Worm (Caenorhabditis elegans) whole organism, L3 larva: Measurements from ENCODE around the gene letm-1.

ENCODE experiments used
- daf-12 ChIP-seq: fragments of 150-350 bp; optimal IDR thresholded peaks from 2 replicates; lab custom pipeline; 2014; ENCODE audit warnings: missing biosample characterization, missing genetic modification reagents, missing genetic modification characterization
- elt-3 ChIP-seq, 3 experiments: fragments of 150-350 bp in 1 of 3; sonication (generic microtip) in 2 of 3; optimal IDR thresholded peaks; 2 replicates in 2 of 3; 4 replicates in 1 of 3; lab custom pipeline; 2014 to 2017; ENCODE audit warnings: missing biosample characterization in 3 of 3, missing genetic modification characterization in 3 of 3
- fkh-10 ChIP-seq: sonication (generic microtip); optimal IDR thresholded peaks from 2 replicates; lab custom pipeline; 2017; ENCODE audit warnings: missing biosample characterization, missing genetic modification reagents, missing genetic modification characterization
- fos-1 ChIP-seq: fragments of 150-350 bp; optimal IDR thresholded peaks from 2 replicates; lab custom pipeline; 2014; ENCODE audit warnings: missing biosample characterization, missing genetic modification characterization
- lin-15B ChIP-seq: fragments of 150-350 bp; optimal IDR thresholded peaks from 2 replicates; lab custom pipeline; 2014; ENCODE audit warnings: missing biosample characterization, missing genetic modification characterization
- nfya-1 ChIP-seq: sonication (generic microtip); optimal IDR thresholded peaks from 2 replicates; lab custom pipeline; 2017; ENCODE audit warnings: missing genetic modification characterization, mild to moderate bottlenecking, missing compliant biosample characterization, antibody characterized with exemption, moderate library complexity; ENCODE audit not compliant: insufficient read depth
- nhr-11 ChIP-seq: fragments of 150-350 bp; optimal IDR thresholded peaks from 2 replicates; lab custom pipeline; 2014; ENCODE audit warnings: missing biosample characterization, missing genetic modification characterization
- nhr-76 ChIP-seq: fragments of 150-350 bp; sonication (generic microtip); optimal IDR thresholded peaks from 5 replicates; lab custom pipeline; 2014; ENCODE audit warnings: missing biosample characterization, missing genetic modification characterization
- skn-1 ChIP-seq: fragments of 150-350 bp; optimal IDR thresholded peaks from 2 replicates; lab custom pipeline; 2014; ENCODE audit warnings: missing biosample characterization, missing genetic modification characterization
- snpc-4 ChIP-seq: fragments of 150-350 bp; optimal IDR thresholded peaks from 2 replicates; lab custom pipeline; 2014; ENCODE audit warnings: missing biosample characterization, missing genetic modification characterization
- unc-62 ChIP-seq: fragments of 150-350 bp; sonication (generic microtip); optimal IDR thresholded peaks from 4 replicates; lab custom pipeline; 2014; ENCODE audit warnings: missing biosample characterization, missing genetic modification reagents, missing genetic modification characterization
- zag-1 ChIP-seq: fragments of 150-350 bp; optimal IDR thresholded peaks from 2 replicates; lab custom pipeline; 2014; ENCODE audit warnings: missing biosample characterization, missing genetic modification characterization
- ztf-11 ChIP-seq: fragments of 150-350 bp; optimal IDR thresholded peaks from 2 replicates; lab custom pipeline; 2014; ENCODE audit warnings: missing biosample characterization, missing genetic modification characterization
- ztf-4 ChIP-seq: fragments of 150-350 bp; optimal IDR thresholded peaks from 2 replicates; lab custom pipeline; 2014; ENCODE audit warnings: missing biosample characterization, missing genetic modification characterization

- TF ChIP-seq nhr-76 (tag; lab: Kevin White, UChicago) (no peak), ztf-11 (tag; lab: Kevin White, UChicago) (no peak), unc-62 (GFP tag; lab: Kevin White, UChicago) (no peak), fkh-10 (GFP tag; lab: Kevin White, UChicago) (no peak), skn-1 (tag; lab: Kevin White, UChicago) (no peak), zag-1 (no peak), daf-12 (tag; lab: Kevin White, UChicago) (no peak), elt-3 (tag; optimal IDR thresholded peaks at IDR 0.05; lab: Kevin White, UChicago) (no peak), ztf-4 (tag; lab: Kevin White, UChicago) (no peak), snpc-4 (tag; lab: Kevin White, UChicago) (no peak), fos-1 (tag; lab: Kevin White, UChicago) (no peak), nfya-1 (tag; lab: Kevin White, UChicago) (no peak), lin-15B (no peak), nhr-11 (tag; lab: Kevin White, UChicago) (no peak)
Measured at ce11 chrV:13703960-13704359, 42.9 kb downstream of the letm-1 start, which contains the start of gene T01D3.3.
